Fruit fly (Drosophila melanogaster) whole organism, embryonic: ENCODE data around the gene aqz.

Experiments
- Awh ChIP-seq: fragments of 200-800 bp; sonication (Bioruptor generic); IDR thresholded peaks from 2 replicates; pipeline ENCODE4, ENCODE4 v1.3.6; 2022; ENCODE audit warnings: missing biosample characterization, missing genetic modification characterization
- Blimp-1 ChIP-seq: fragments of 200-800 bp; sonication (Bioruptor generic); optimal IDR thresholded peaks from 3 replicates; lab custom pipeline; 2018; ENCODE audit warnings: missing biosample characterization, missing genetic modification characterization, mild to moderate bottlenecking, moderate library complexity, missing genetic modification reagents
- CG11696 ChIP-seq: fragments of 200-800 bp; sonication (Bioruptor generic); IDR thresholded peaks from 2 replicates; pipeline ENCODE4 v1.3.6; 2022; ENCODE audit warnings: missing biosample characterization, missing genetic modification characterization
- CG12236 ChIP-seq: fragments of 200-800 bp; sonication (Bioruptor generic); optimal IDR thresholded peaks from 2 replicates; lab custom pipeline; 2016; ENCODE audit warnings: missing biosample characterization, missing genetic modification characterization
- CG1233 ChIP-seq: fragments of 200-800 bp; sonication (Bioruptor generic); optimal IDR thresholded peaks from 4 replicates; lab custom pipeline; 2018; ENCODE audit warnings: missing biosample characterization, mild to moderate bottlenecking, missing genetic modification characterization
- CG12659 ChIP-seq: fragments of 200-800 bp; sonication (Bioruptor generic); optimal IDR thresholded peaks from 3 replicates; lab custom pipeline; 2017; ENCODE audit warnings: mild to moderate bottlenecking, missing biosample characterization, missing genetic modification reagents, missing genetic modification characterization
- CG12769 ChIP-seq: fragments of 200-800 bp; sonication (Bioruptor generic); optimal IDR thresholded peaks from 2 replicates; lab custom pipeline; 2019; ENCODE audit warnings: missing biosample characterization, mild to moderate bottlenecking, missing genetic modification characterization, moderate library complexity
- CG13287 ChIP-seq: fragments of 200-800 bp; sonication (Bioruptor generic); IDR thresholded peaks from 2 replicates; pipeline ENCODE4 v1.3.6; 2022; ENCODE audit warnings: missing biosample characterization, missing genetic modification characterization; ENCODE audit not compliant: partially characterized antibody
- CG14965 ChIP-seq: fragments of 200-800 bp; sonication (Bioruptor generic); optimal IDR thresholded peaks from 2 replicates; lab custom pipeline; 2016; ENCODE audit warnings: missing biosample characterization, missing genetic modification characterization, borderline replicate concordance
- CG1603 ChIP-seq: fragments of 200-800 bp; sonication (Bioruptor generic); optimal IDR thresholded peaks from 2 replicates; lab custom pipeline; 2019; ENCODE audit warnings: missing biosample characterization, mild to moderate bottlenecking, missing genetic modification characterization, moderate library complexity
- CG1832 ChIP-seq: fragments of 200-800 bp; sonication (Bioruptor generic); optimal IDR thresholded peaks from 2 replicates; lab custom pipeline; 2017; ENCODE audit warnings: missing biosample characterization, mild to moderate bottlenecking, missing genetic modification characterization, inconsistent platforms
- CG2199 ChIP-seq: fragments of 200-800 bp; sonication (Bioruptor generic); IDR thresholded peaks from 3 replicates; pipeline ENCODE4 v1.3.6; 2022; ENCODE audit warnings: missing biosample characterization, missing genetic modification characterization
- CG2875 ChIP-seq: fragments of 200-800 bp; sonication (Bioruptor generic); optimal IDR thresholded peaks from 2 replicates; lab custom pipeline; 2017; ENCODE audit warnings: missing biosample characterization, mild to moderate bottlenecking, missing genetic modification characterization, missing genetic modification reagents
- CG30020 ChIP-seq: fragments of 200-800 bp; optimal IDR thresholded peaks from 2 replicates; lab custom pipeline; 2019; ENCODE audit warnings: missing biosample characterization, mild to moderate bottlenecking, missing genetic modification characterization, moderate library complexity
- CG30403 ChIP-seq: fragments of 200-800 bp; sonication (Bioruptor generic); optimal IDR thresholded peaks from 3 replicates; lab custom pipeline; 2016; ENCODE audit warnings: missing biosample characterization, missing genetic modification characterization
- CG32532 ChIP-seq: fragments of 200-800 bp; sonication (Bioruptor generic); IDR thresholded peaks from 2 replicates; pipeline ENCODE4 v1.3.6; 2022; ENCODE audit warnings: missing biosample characterization, missing genetic modification characterization
- CG33557 ChIP-seq: fragments of 200-800 bp; sonication (Bioruptor generic); optimal IDR thresholded peaks from 2 replicates; lab custom pipeline; 2019; ENCODE audit warnings: missing biosample characterization, mild to moderate bottlenecking, missing genetic modification characterization, moderate library complexity
- CG4854 ChIP-seq: fragments of 200-800 bp; sonication (Bioruptor generic); optimal IDR thresholded peaks from 2 replicates; lab custom pipeline; 2016; ENCODE audit warnings: missing biosample characterization, missing genetic modification characterization, inconsistent platforms
- CG6689 ChIP-seq: fragments of 200-800 bp; sonication (Bioruptor generic); IDR thresholded peaks from 2 replicates; pipeline ENCODE4 v1.3.6; 2022; ENCODE audit warnings: missing biosample characterization, missing genetic modification characterization
- CG6854 ChIP-seq: fragments of 200-800 bp; sonication (Bioruptor generic); optimal IDR thresholded peaks from 3 replicates; lab custom pipeline; 2017; ENCODE audit warnings: missing biosample characterization, mild to moderate bottlenecking, missing genetic modification characterization
- CG7556 ChIP-seq: fragments of 200-800 bp; sonication (Bioruptor generic); optimal IDR thresholded peaks from 2 replicates; lab custom pipeline; 2017; ENCODE audit warnings: missing biosample characterization, mild to moderate bottlenecking, missing genetic modification characterization
- CG7745 ChIP-seq: fragments of 200-800 bp; sonication (Bioruptor generic); optimal IDR thresholded peaks from 2 replicates; lab custom pipeline; 2018; ENCODE audit warnings: missing biosample characterization, mild to moderate bottlenecking, missing genetic modification characterization, moderate library complexity
- CG7839 ChIP-seq: fragments of 200-800 bp; sonication (Bioruptor generic); optimal IDR thresholded peaks from 3 replicates; lab custom pipeline; 2018; ENCODE audit warnings: missing biosample characterization, mild to moderate bottlenecking, missing genetic modification characterization, moderate library complexity
- CG7987 ChIP-seq: fragments of 200-800 bp; sonication (Bioruptor generic); optimal IDR thresholded peaks from 2 replicates; lab custom pipeline; 2018; ENCODE audit warnings: missing biosample characterization, mild to moderate bottlenecking, missing genetic modification characterization, moderate library complexity
- CHES-1-like ChIP-seq: fragments of 200-800 bp; sonication (Bioruptor generic); optimal IDR thresholded peaks from 2 replicates; lab custom pipeline; 2016; ENCODE audit warnings: missing biosample characterization, missing genetic modification characterization
- Dip3 ChIP-seq: fragments of 200-800 bp; sonication (Bioruptor generic); optimal IDR thresholded peaks from 3 replicates; lab custom pipeline; 2016; ENCODE audit warnings: missing biosample characterization, missing genetic modification characterization
- Doc2 ChIP-seq: fragments of 200-800 bp; sonication (Bioruptor generic); IDR thresholded peaks from 2 replicates; pipeline ENCODE4 v1.3.6; 2022; ENCODE audit warnings: missing biosample characterization, missing genetic modification characterization
- Ets65A ChIP-seq: fragments of 200-800 bp; sonication (Bioruptor generic); peaks from one replicate; lab custom pipeline; 2016; ENCODE audit warnings: missing biosample characterization, missing genetic modification characterization
- Gug ChIP-seq: fragments of 200-800 bp; sonication (Bioruptor generic); IDR thresholded peaks from 4 replicates; pipeline ENCODE4 v1.3.6; 2022; ENCODE audit warnings: missing biosample characterization, missing genetic modification characterization
- Hand ChIP-seq: fragments of 200-800 bp; sonication (Bioruptor generic); optimal IDR thresholded peaks from 2 replicates; lab custom pipeline; 2017; ENCODE audit warnings: mild to moderate bottlenecking, missing biosample characterization, missing genetic modification reagents, missing genetic modification characterization
- Hsf ChIP-seq: fragments of 200-800 bp; sonication (Bioruptor generic); optimal IDR thresholded peaks from 3 replicates; lab custom pipeline; 2016; ENCODE audit warnings: missing biosample characterization, missing genetic modification characterization
- ab ChIP-seq: fragments of 200-800 bp; sonication (Bioruptor generic); optimal IDR thresholded peaks from 2 replicates; lab custom pipeline; 2016; ENCODE audit warnings: missing biosample characterization, missing genetic modification characterization
- disco-r ChIP-seq: fragments of 200-800 bp; sonication (Bioruptor generic); optimal IDR thresholded peaks from 2 replicates; lab custom pipeline; 2016; ENCODE audit warnings: missing biosample characterization, missing genetic modification characterization
- eve ChIP-seq, 2 experiments: fragments of >200 bp; optimal IDR thresholded peaks; 2 replicates each; lab custom pipeline; 2017; ENCODE audit warnings: missing biosample characterization in 2 of 2, missing genetic modification characterization in 2 of 2
- exex ChIP-seq: fragments of 200-800 bp; sonication (Bioruptor generic); optimal IDR thresholded peaks from 4 replicates; lab custom pipeline; 2018; ENCODE audit warnings: missing biosample characterization, mild to moderate bottlenecking, missing genetic modification characterization, moderate library complexity
- gce ChIP-seq: fragments of 200-800 bp; sonication (Bioruptor generic); IDR thresholded peaks from 3 replicates; pipeline ENCODE4 v1.3.6; 2022; ENCODE audit warnings: missing biosample characterization, missing genetic modification characterization
- gcm2 ChIP-seq: fragments of 200-800 bp; sonication (Bioruptor generic); optimal IDR thresholded peaks from 2 replicates; lab custom pipeline; 2016; ENCODE audit warnings: missing biosample characterization, missing genetic modification characterization
- hb ChIP-seq: fragments of 200-800 bp; sonication (Bioruptor generic); IDR thresholded peaks from 3 replicates; pipeline ENCODE4 v1.3.6; 2022; ENCODE audit warnings: missing biosample characterization, missing genetic modification characterization; ENCODE audit not compliant: partially characterized antibody
- jigr1 ChIP-seq: fragments of 200-800 bp; sonication (Bioruptor generic); IDR thresholded peaks from 3 replicates; pipeline ENCODE4 v1.3.6; 2022; ENCODE audit warnings: missing biosample characterization, missing genetic modification characterization
- lbe ChIP-seq: fragments of 200-800 bp; sonication (Bioruptor generic); optimal IDR thresholded peaks from 2 replicates; lab custom pipeline; 2016; ENCODE audit warnings: missing biosample characterization, mild to moderate bottlenecking, missing genetic modification characterization
- nmo ChIP-seq: fragments of 200-800 bp; sonication (Bioruptor generic); optimal IDR thresholded peaks from 2 replicates; lab custom pipeline; 2018; ENCODE audit warnings: missing biosample characterization, mild to moderate bottlenecking, missing genetic modification characterization, moderate library complexity
- sd ChIP-seq: fragments of 200-800 bp; sonication (Bioruptor generic); optimal IDR thresholded peaks from 3 replicates; lab custom pipeline; 2018; ENCODE audit warnings: missing biosample characterization, mild to moderate bottlenecking, missing genetic modification characterization, moderate library complexity
- slp2 ChIP-seq: fragments of 200-800 bp; sonication (Bioruptor generic); optimal IDR thresholded peaks from 2 replicates; lab custom pipeline; 2016; ENCODE audit warnings: missing biosample characterization, missing genetic modification characterization
- ssp ChIP-seq: fragments of 200-800 bp; sonication (Bioruptor generic); IDR thresholded peaks from 2 replicates; pipeline ENCODE4 v1.3.6; 2022; ENCODE audit warnings: missing biosample characterization, missing genetic modification characterization
- stc ChIP-seq: fragments of 200-800 bp; sonication (Bioruptor generic); IDR thresholded peaks from 2 replicates; pipeline ENCODE4 v1.3.6; 2022; ENCODE audit warnings: missing biosample characterization, missing genetic modification characterization
- tll ChIP-seq, 2 experiments: fragments of 200-800 bp in 1 of 2; fragments of >200 bp in 1 of 2; sonication (Bioruptor generic) in 1 of 2; optimal IDR thresholded peaks; 2 replicates each; lab custom pipeline; 2017 to 2019; ENCODE audit warnings: missing biosample characterization in 2 of 2, missing genetic modification characterization in 2 of 2, mild to moderate bottlenecking in 1 of 2, moderate library complexity in 1 of 2
- z ChIP-seq: fragments of 200-800 bp; sonication (Bioruptor generic); IDR thresholded peaks from 3 replicates; pipeline ENCODE4 v1.3.6; 2022; ENCODE audit warnings: missing biosample characterization, missing genetic modification characterization

Gene aqz

DNA sequence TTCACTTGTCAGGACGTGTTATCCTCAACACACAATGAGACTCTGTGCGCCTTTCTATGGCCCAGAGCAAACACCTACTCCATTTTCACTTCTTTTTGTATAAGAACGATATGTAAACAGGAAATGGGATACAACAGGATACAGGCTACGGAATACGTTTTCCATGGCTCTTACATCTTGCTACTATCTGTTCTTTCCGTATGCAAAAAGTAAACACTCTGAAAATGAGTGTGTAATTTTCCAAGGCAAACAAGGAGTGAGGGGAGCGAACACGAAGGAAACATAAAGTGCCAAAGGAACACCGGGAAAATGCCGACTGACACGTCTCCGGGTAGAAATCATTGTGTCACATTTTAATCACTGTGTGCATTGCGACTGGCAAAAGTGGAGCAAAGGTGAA lies 30.1 kb upstream of the aqz start (continued):
- TF ChIP-seq tll (GFP tag; optimal IDR thresholded peaks at IDR 0.05; lab: Kevin White, UChicago) (peak in 1 of 2 experiments; percentile 94), slp2 (GFP tag; lab: Kevin White, UChicago) (no peak), CG2199 (GFP tag; lab: Robert Waterston, UW) (0 out of 3 replicates have a peak, but pooled peaks have one; percentile 78)
- TF ChIP-seq, all 482 proteins: peak for 14

dm6 chr3R:8849373-8850228 lies 29.1 kb upstream of the aqz start:
- TF ChIP-seq CG14965 (GFP tag; lab: Kevin White, UChicago) (no peak), CG33557 (GFP tag; lab: Kevin White, UChicago) (no peak), CG2875 (GFP tag; lab: Kevin White, UChicago) (peak; percentile 33), CG4854 (GFP tag; lab: Kevin White, UChicago) (no peak), Ets65A (GFP tag; lab: Kevin White, UChicago) (no peak), Awh (GFP tag; lab: Robert Waterston, UW) (no peak), Doc2 (GFP tag; lab: Robert Waterston, UW) (no peak), gcm2 (GFP tag; lab: Kevin White, UChicago) (no peak), CG7987 (GFP tag; lab: Kevin White, UChicago) (no peak), Hsf (no peak), exex (tag; lab: Kevin White, UChicago) (no peak), CG1832 (GFP tag; lab: Kevin White, UChicago) (no peak), disco-r (no peak), sd (tag; lab: Kevin White, UChicago) (no peak), ab (GFP tag; lab: Kevin White, UChicago) (no peak), CG1233 (GFP tag; lab: Kevin White, UChicago) (no peak), CG13287 (GFP tag; lab: Robert Waterston, UW) (no peak), CG30020 (tag; lab: Kevin White, UChicago) (no peak), CG7839 (peak; percentile 43), CHES-1-like (GFP tag; lab: Kevin White, UChicago) (no peak), hb (no peak), CG6689 (0 out of 2 replicates have a peak, but pooled peaks have one; percentile 21), nmo (peak; percentile 41), CG11696 (GFP tag; lab: Robert Waterston, UW) (no peak), CG6854 (GFP tag; lab: Kevin White, UChicago) (no peak), CG12769 (tag; lab: Kevin White, UChicago) (no peak), jigr1 (no peak), CG7556 (GFP tag; lab: Kevin White, UChicago) (peak; percentile 25), CG32532 (GFP tag; lab: Robert Waterston, UW) (no peak), CG7745 (tag; lab: Kevin White, UChicago) (no peak), z (peak; percentile 75; the same call in 2 of the 3 replicates), CG1603 (tag; lab: Kevin White, UChicago) (peak; percentile 69), CG12236 (GFP tag; lab: Kevin White, UChicago) (no peak), eve (GFP tag; optimal IDR thresholded peaks at IDR 0.05; lab: Kevin White, UChicago) (peak in 1 of 2 experiments; percentile 55), Dip3 (GFP tag; lab: Kevin White, UChicago) (no peak), CG30403 (GFP tag; lab: Kevin White, UChicago) (peak; percentile 31), ssp (GFP tag; lab: Robert Waterston, UW) (no peak), gce (0 out of 3 replicates have a peak, but pooled peaks have one; percentile 12), lbe (peak; percentile 27), CG12659 (GFP tag; lab: Kevin White, UChicago) (no peak), Blimp-1 (GFP tag; lab: Kevin White, UChicago) (peak; percentile 43), Gug (GFP tag; lab: Robert Waterston, UW) (no peak), stc (no peak), Hand (GFP tag; lab: Kevin White, UChicago) (no peak)
